Worm (Caenorhabditis elegans): ENCODE measurements around the gene nhr-272.

- no peak for TF ChIP-seq him-1 (tag; optimal IDR thresholded peaks at IDR 0.05)
- no peak for TF ChIP-seq dao-5 (tag; optimal IDR thresholded peaks at IDR 0.05)
- TF ChIP-seq W03F9.2 (tag; optimal IDR thresholded peaks at IDR 0.05), result no peak
Observed at ce11 chrX:12713014-12713413, 8.4 kb upstream of the nhr-272 start.

All from whole organism, L4/young adult.